Worm (Caenorhabditis elegans) whole organism, L4/young adult: Measurements from ENCODE around the gene best-17.

Source experiments
- dao-5 ChIP-seq: sonication (generic microtip); optimal IDR thresholded peaks from 2 replicates; lab custom pipeline; 2016; ENCODE audit warnings: missing genotype, missing genetic modification characterization, moderate library complexity, missing compliant biosample characterization
- him-1 ChIP-seq: sonication (generic microtip); optimal IDR thresholded peaks from 2 replicates; lab custom pipeline; 2016; ENCODE audit warnings: missing genotype, missing genetic modification reagents, missing genetic modification characterization, missing compliant biosample characterization

ce11 chrIII:563755-564154 lies 45.7 kb downstream of the best-17 start:
- no peak for TF ChIP-seq him-1
- TF ChIP-seq dao-5, result no peak
